Fruit fly (Drosophila melanogaster) whole organism, prepupa: ENCODE data around the gene tutl.
A peak's percentile ranks its signal among the peaks of the same experiment; 100 is the strongest.

Experiments
- Blimp-1 ChIP-seq: fragments of 200-800 bp; sonication (Bioruptor generic); optimal IDR thresholded peaks from 3 replicates; lab custom pipeline; 2017; ENCODE audit warnings: missing biosample characterization, missing genetic modification characterization, mild to moderate bottlenecking, moderate library complexity, missing genetic modification reagents
- CG11294 ChIP-seq: fragments of 200-800 bp; sonication (Bioruptor generic); IDR thresholded peaks from 2 replicates; pipeline ENCODE4 v1.3.6; 2022; ENCODE audit warnings: missing biosample characterization, missing genetic modification characterization
- CG11902 ChIP-seq: fragments of 200-800 bp; sonication (Bioruptor generic); optimal IDR thresholded peaks from 3 replicates; lab custom pipeline; 2016; ENCODE audit warnings: missing biosample characterization, missing genetic modification characterization
- CG15336 ChIP-seq: fragments of 200-800 bp; sonication (Bioruptor generic); IDR thresholded peaks from 2 replicates; pipeline ENCODE4 v1.3.6; 2022; ENCODE audit warnings: missing biosample characterization, missing genetic modification characterization
- CG1621 ChIP-seq: fragments of 200-800 bp; sonication (Bioruptor generic); optimal IDR thresholded peaks from 3 replicates; lab custom pipeline; 2018; ENCODE audit warnings: missing biosample characterization, mild to moderate bottlenecking, missing genetic modification characterization
- CG3032 ChIP-seq: fragments of 200-800 bp; optimal IDR thresholded peaks from 2 replicates; lab custom pipeline; 2019; ENCODE audit warnings: missing biosample characterization, mild to moderate bottlenecking, missing genetic modification characterization, moderate library complexity
- CG31627 ChIP-seq: fragments of 200-800 bp; sonication (Bioruptor generic); optimal IDR thresholded peaks from 3 replicates; lab custom pipeline; 2016; ENCODE audit warnings: missing biosample characterization, missing genetic modification characterization
- CG32006 ChIP-seq: fragments of 200-800 bp; sonication (Bioruptor generic); optimal IDR thresholded peaks from 3 replicates; lab custom pipeline; 2017; ENCODE audit warnings: missing biosample characterization, mild to moderate bottlenecking, missing genetic modification characterization
- CG34406 ChIP-seq: fragments of 200-800 bp; sonication (Bioruptor generic); optimal IDR thresholded peaks from 3 replicates; lab custom pipeline; 2016; ENCODE audit warnings: missing biosample characterization, missing genetic modification characterization
- CG3919 ChIP-seq: fragments of 200-800 bp; sonication (Bioruptor generic); optimal IDR thresholded peaks from 3 replicates; lab custom pipeline; 2016; ENCODE audit warnings: missing biosample characterization, missing genetic modification characterization
- CG6163 ChIP-seq: fragments of 200-800 bp; sonication (Bioruptor generic); IDR thresholded peaks from 3 replicates; pipeline ENCODE4 v1.3.6; 2022; ENCODE audit warnings: missing biosample characterization, missing genetic modification characterization
- CG6276 ChIP-seq: fragments of 200-800 bp; sonication (Bioruptor generic); optimal IDR thresholded peaks from 2 replicates; lab custom pipeline; 2017; ENCODE audit warnings: missing biosample characterization, mild to moderate bottlenecking, missing genetic modification characterization
- CG6792 ChIP-seq: fragments of 200-800 bp; sonication (Bioruptor generic); optimal IDR thresholded peaks from 3 replicates; lab custom pipeline; 2016; ENCODE audit warnings: missing biosample characterization, missing genetic modification characterization
- CG6808 ChIP-seq: fragments of 200-800 bp; sonication (Bioruptor generic); optimal IDR thresholded peaks from 3 replicates; lab custom pipeline; 2017; ENCODE audit warnings: missing biosample characterization, missing genetic modification characterization, mild to moderate bottlenecking, moderate library complexity, missing genetic modification reagents
- CG6854 ChIP-seq: fragments of 200-800 bp; sonication (Bioruptor generic); optimal IDR thresholded peaks from 2 replicates; lab custom pipeline; 2017; ENCODE audit warnings: missing biosample characterization, mild to moderate bottlenecking, missing genetic modification characterization
- CG8319 ChIP-seq: fragments of 200-800 bp; sonication (Bioruptor generic); optimal IDR thresholded peaks from 3 replicates; lab custom pipeline; 2016; ENCODE audit warnings: missing biosample characterization, missing genetic modification characterization
- CG8632 ChIP-seq: fragments of 200-800 bp; sonication (Bioruptor generic); optimal IDR thresholded peaks from 3 replicates; lab custom pipeline; 2016; ENCODE audit warnings: missing biosample characterization, missing genetic modification characterization
- CG9139 ChIP-seq: fragments of 200-800 bp; sonication (Bioruptor generic); optimal IDR thresholded peaks from 3 replicates; lab custom pipeline; 2017; ENCODE audit warnings: missing biosample characterization, mild to moderate bottlenecking, missing genetic modification characterization
- Eip75B ChIP-seq: fragments of 200-800 bp; sonication (Bioruptor generic); optimal IDR thresholded peaks from 3 replicates; lab custom pipeline; 2016; ENCODE audit warnings: missing biosample characterization, missing genetic modification characterization
- Eip78C ChIP-seq: fragments of 200-800 bp; sonication (Bioruptor generic); peaks from one replicate; lab custom pipeline; 2016; ENCODE audit warnings: missing biosample characterization, missing genetic modification characterization
- Ets21C ChIP-seq: fragments of 200-800 bp; sonication (Bioruptor generic); optimal IDR thresholded peaks from 3 replicates; lab custom pipeline; 2016; ENCODE audit warnings: missing biosample characterization, missing genetic modification characterization
- Ets96B ChIP-seq: fragments of 200-800 bp; optimal IDR thresholded peaks from 2 replicates; lab custom pipeline; 2019; ENCODE audit warnings: missing biosample characterization, mild to moderate bottlenecking, missing genetic modification characterization, moderate library complexity
- Gug ChIP-seq: fragments of 200-800 bp; sonication (Bioruptor generic); IDR thresholded peaks from 2 replicates; pipeline ENCODE4 v1.3.6; 2022; ENCODE audit warnings: missing biosample characterization, missing genetic modification characterization
- Hr38 ChIP-seq: sonication (Bioruptor generic); optimal IDR thresholded peaks from 2 replicates; lab custom pipeline; 2016; ENCODE audit warnings: missing biosample characterization, missing genetic modification characterization
- Met ChIP-seq: fragments of 200-800 bp; sonication (Bioruptor generic); optimal IDR thresholded peaks from 3 replicates; lab custom pipeline; 2016; ENCODE audit warnings: missing biosample characterization, missing genetic modification characterization
- OdsH ChIP-seq: fragments of 200-800 bp; sonication (Bioruptor generic); optimal IDR thresholded peaks from 3 replicates; lab custom pipeline; 2016; ENCODE audit warnings: missing biosample characterization, missing genetic modification characterization
- Smox ChIP-seq: fragments of 200-800 bp; sonication (Bioruptor generic); optimal IDR thresholded peaks from 3 replicates; lab custom pipeline; 2016; ENCODE audit warnings: missing biosample characterization, missing genetic modification characterization
- Sox102F ChIP-seq: fragments of 200-800 bp; sonication (Bioruptor generic); optimal IDR thresholded peaks from 2 replicates; lab custom pipeline; 2016; ENCODE audit warnings: missing biosample characterization, mild to moderate bottlenecking, missing genetic modification characterization
- Sox14 ChIP-seq: fragments of 200-800 bp; sonication (Bioruptor generic); optimal IDR thresholded peaks from 3 replicates; lab custom pipeline; 2016; ENCODE audit warnings: missing biosample characterization, missing genetic modification characterization
- Sox15 ChIP-seq: fragments of 200-800 bp; sonication (Bioruptor generic); optimal IDR thresholded peaks from 3 replicates; lab custom pipeline; 2016; ENCODE audit warnings: missing biosample characterization, missing genetic modification characterization
- achi ChIP-seq: fragments of 200-800 bp; sonication (Bioruptor generic); optimal IDR thresholded peaks from 3 replicates; lab custom pipeline; 2016; ENCODE audit warnings: missing biosample characterization, missing genetic modification characterization
- acj6 ChIP-seq: fragments of 200-800 bp; sonication (Bioruptor generic); optimal IDR thresholded peaks from 3 replicates; lab custom pipeline; 2016; ENCODE audit warnings: missing biosample characterization, missing genetic modification characterization
- cyc ChIP-seq: fragments of 200-800 bp; sonication (Bioruptor generic); optimal IDR thresholded peaks from 3 replicates; lab custom pipeline; 2016; ENCODE audit warnings: missing biosample characterization, missing genetic modification characterization
- dac ChIP-seq: fragments of 200-800 bp; sonication (Bioruptor generic); optimal IDR thresholded peaks from 2 replicates; lab custom pipeline; 2017; ENCODE audit warnings: missing biosample characterization, mild to moderate bottlenecking, missing genetic modification characterization
- dsx ChIP-seq: fragments of 200-800 bp; optimal IDR thresholded peaks from 3 replicates; lab custom pipeline; 2019; ENCODE audit warnings: missing biosample characterization, mild to moderate bottlenecking, missing genetic modification characterization, moderate library complexity; ENCODE audit not compliant: poor library complexity, severe bottlenecking
- eg ChIP-seq: fragments of 200-800 bp; sonication (Bioruptor generic); IDR thresholded peaks from 3 replicates; pipeline ENCODE4 v1.3.6; 2022; ENCODE audit warnings: missing biosample characterization, missing genetic modification characterization
- esn ChIP-seq: fragments of 200-800 bp; sonication (Bioruptor generic); optimal IDR thresholded peaks from 2 replicates; lab custom pipeline; 2016; ENCODE audit warnings: missing biosample characterization, mild to moderate bottlenecking, missing genetic modification characterization, moderate library complexity
- fd59A ChIP-seq: fragments of 200-800 bp; sonication (Bioruptor generic); optimal IDR thresholded peaks from 2 replicates; lab custom pipeline; 2017; ENCODE audit warnings: missing biosample characterization, mild to moderate bottlenecking, missing genetic modification characterization, missing genetic modification reagents
- fkh ChIP-seq: fragments of 200-800 bp; sonication (Bioruptor generic); optimal IDR thresholded peaks from 3 replicates; lab custom pipeline; 2017; ENCODE audit warnings: missing biosample characterization, mild to moderate bottlenecking, missing genetic modification characterization, moderate library complexity
- lz ChIP-seq: fragments of 200-800 bp; sonication (Bioruptor generic); optimal IDR thresholded peaks from 3 replicates; lab custom pipeline; 2016; ENCODE audit warnings: missing biosample characterization, missing genetic modification characterization
- net ChIP-seq: fragments of 200-800 bp; sonication (Bioruptor generic); optimal IDR thresholded peaks from 3 replicates; lab custom pipeline; 2016; ENCODE audit warnings: missing biosample characterization, missing genetic modification characterization
- pdm3 ChIP-seq: fragments of 200-800 bp; sonication (Bioruptor generic); optimal IDR thresholded peaks from 3 replicates; lab custom pipeline; 2016; ENCODE audit warnings: missing biosample characterization, missing genetic modification characterization
- salr ChIP-seq, 2 experiments: fragments of 200-800 bp; sonication (Bioruptor generic); optimal IDR thresholded peaks; 3 replicates each; lab custom pipeline; 2016 to 2018; ENCODE audit warnings: missing biosample characterization in 2 of 2, missing genetic modification characterization in 2 of 2, mild to moderate bottlenecking in 1 of 2
- spab ChIP-seq: fragments of 200-800 bp; sonication (Bioruptor generic); optimal IDR thresholded peaks from 2 replicates; lab custom pipeline; 2017; ENCODE audit warnings: missing biosample characterization, mild to moderate bottlenecking, missing genetic modification characterization, missing genetic modification reagents
- ss ChIP-seq, 2 experiments: fragments of 200-800 bp; sonication (Bioruptor generic); optimal IDR thresholded peaks; 2 replicates in 1 of 2; 3 replicates in 1 of 2; lab custom pipeline; 2017 to 2018; ENCODE audit warnings: mild to moderate bottlenecking in 2 of 2, missing biosample characterization in 2 of 2, missing genetic modification characterization in 2 of 2, moderate library complexity in 1 of 2
- topi ChIP-seq: fragments of 200-800 bp; sonication (Bioruptor generic); optimal IDR thresholded peaks from 3 replicates; lab custom pipeline; 2016; ENCODE audit warnings: missing biosample characterization, missing genetic modification characterization
- vri ChIP-seq: fragments of 200-800 bp; sonication (Bioruptor generic); optimal IDR thresholded peaks from 3 replicates; lab custom pipeline; 2016; ENCODE audit warnings: missing biosample characterization, mild to moderate bottlenecking, missing genetic modification characterization

Gene tutl

dm6 chr2L:4287076-4287475, 4.1 kb downstream of the tutl start (continued):
- TF ChIP-seq CG6276 (GFP tag; lab: Kevin White, UChicago) (peak; percentile 72), Met (peak; percentile 92), Sox102F (peak; percentile 87), dsx (GFP tag; lab: Kevin White, UChicago) (peak; percentile 83), CG32006 (GFP tag; lab: Kevin White, UChicago) (peak; percentile 88), CG8632 (peak; percentile 83), spab (GFP tag; lab: Kevin White, UChicago) (peak; percentile 90), cyc (peak; percentile 91), CG6163 (GFP tag; lab: Robert Waterston, UW) (peak; percentile 92), CG11902 (peak; percentile 73), CG6808 (GFP tag; lab: Kevin White, UChicago) (peak; percentile 86), CG6854 (peak; percentile 44), salr (GFP tag; optimal IDR thresholded peaks at IDR 0.05; lab: Kevin White, UChicago) (peak; percentile 80 to 83), dac (GFP tag; lab: Kevin White, UChicago) (peak; percentile 60), pdm3 (GFP tag; lab: Kevin White, UChicago) (peak; percentile 87), Ets21C (peak; percentile 86), CG6792 (GFP tag; lab: Kevin White, UChicago) (peak; percentile 88), topi (GFP tag; lab: Kevin White, UChicago) (peak; percentile 90), CG34406 (peak; percentile 81)

DNA sequence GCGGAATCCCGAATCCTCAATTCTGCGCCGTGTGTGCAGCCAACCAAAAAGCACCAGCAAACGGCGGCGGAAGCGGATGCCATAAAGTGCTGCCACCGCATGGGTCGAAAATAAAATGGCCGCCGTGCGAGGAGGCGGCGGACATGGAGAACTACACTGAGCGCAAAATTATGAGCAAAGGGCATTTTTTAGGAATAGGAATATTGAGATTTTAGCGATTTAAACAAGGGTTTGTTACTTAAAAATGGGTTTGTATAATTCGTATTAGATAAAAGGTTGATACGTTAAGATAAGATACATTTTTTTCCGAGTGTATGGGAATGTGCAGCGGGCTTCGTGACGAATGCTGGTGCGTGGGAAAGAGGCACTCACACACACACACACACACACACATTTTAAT, 9.6 kb downstream of the tutl start:
- TF ChIP-seq Blimp-1 (GFP tag; lab: Kevin White, UChicago) (no peak), topi (GFP tag; lab: Kevin White, UChicago) (peak; percentile 15), cyc (peak; percentile 34), fkh (no peak), Met (peak; percentile 15), CG6808 (GFP tag; lab: Kevin White, UChicago) (no peak), net (no peak), CG1621 (tag; lab: Kevin White, UChicago) (no peak), Sox15 (GFP tag; lab: Kevin White, UChicago) (no peak), CG6792 (GFP tag; lab: Kevin White, UChicago) (peak; percentile 10), CG15336 (GFP tag; lab: Robert Waterston, UW) (no peak), Sox14 (GFP tag; lab: Kevin White, UChicago) (peak; percentile 4), Eip78C (GFP tag; lab: Kevin White, UChicago) (peak; percentile 69), acj6 (GFP tag; lab: Kevin White, UChicago) (peak; percentile 16), CG8319 (GFP tag; lab: Kevin White, UChicago) (no peak), OdsH (GFP tag; lab: Kevin White, UChicago) (peak; percentile 22), CG32006 (GFP tag; lab: Kevin White, UChicago) (peak; percentile 27), CG3919 (GFP tag; lab: Kevin White, UChicago) (peak; percentile 47), CG31627 (peak; percentile 14), eg (GFP tag; lab: Robert Waterston, UW) (no peak), CG11902 (no peak), Ets96B (tag; lab: Kevin White, UChicago) (peak; percentile 27), ss (GFP tag; optimal IDR thresholded peaks at IDR 0.05; lab: Kevin White, UChicago) (peak in 1 of 2 experiments; percentile 43), Gug (GFP tag; lab: Robert Waterston, UW) (no peak), Eip75B (GFP tag; lab: Kevin White, UChicago) (peak; percentile 30), Smox (GFP tag; lab: Kevin White, UChicago) (peak; percentile 18), pdm3 (GFP tag; lab: Kevin White, UChicago) (peak; percentile 19), dac (GFP tag; lab: Kevin White, UChicago) (no peak), salr (GFP tag; optimal IDR thresholded peaks at IDR 0.05; lab: Kevin White, UChicago) (no peak), CG3032 (tag; lab: Kevin White, UChicago) (no peak), fd59A (no peak), spab (GFP tag; lab: Kevin White, UChicago) (peak; percentile 7), Sox102F (no peak), CG11294 (GFP tag; lab: Robert Waterston, UW) (no peak; the same call in 1 of the 2 replicates), dsx (GFP tag; lab: Kevin White, UChicago) (no peak), esn (GFP tag; lab: Kevin White, UChicago) (no peak), achi (GFP tag; lab: Kevin White, UChicago) (peak; percentile 6), CG6163 (GFP tag; lab: Robert Waterston, UW) (0 out of 3 replicates have a peak, but pooled peaks have one; percentile 23), CG6854 (no peak), vri (GFP tag; lab: Kevin White, UChicago) (no peak), Hr38 (no peak), CG9139 (GFP tag; lab: Kevin White, UChicago) (no peak), lz (GFP tag; lab: Kevin White, UChicago) (no peak), CG6276 (GFP tag; lab: Kevin White, UChicago) (no peak), CG8632 (no peak)
